Worm (Caenorhabditis elegans): Measurements from ENCODE around the gene htas-1.
A peak's percentile ranks its signal among the peaks of the same experiment; 100 is the strongest.

The htas-1 gene

DNA sequence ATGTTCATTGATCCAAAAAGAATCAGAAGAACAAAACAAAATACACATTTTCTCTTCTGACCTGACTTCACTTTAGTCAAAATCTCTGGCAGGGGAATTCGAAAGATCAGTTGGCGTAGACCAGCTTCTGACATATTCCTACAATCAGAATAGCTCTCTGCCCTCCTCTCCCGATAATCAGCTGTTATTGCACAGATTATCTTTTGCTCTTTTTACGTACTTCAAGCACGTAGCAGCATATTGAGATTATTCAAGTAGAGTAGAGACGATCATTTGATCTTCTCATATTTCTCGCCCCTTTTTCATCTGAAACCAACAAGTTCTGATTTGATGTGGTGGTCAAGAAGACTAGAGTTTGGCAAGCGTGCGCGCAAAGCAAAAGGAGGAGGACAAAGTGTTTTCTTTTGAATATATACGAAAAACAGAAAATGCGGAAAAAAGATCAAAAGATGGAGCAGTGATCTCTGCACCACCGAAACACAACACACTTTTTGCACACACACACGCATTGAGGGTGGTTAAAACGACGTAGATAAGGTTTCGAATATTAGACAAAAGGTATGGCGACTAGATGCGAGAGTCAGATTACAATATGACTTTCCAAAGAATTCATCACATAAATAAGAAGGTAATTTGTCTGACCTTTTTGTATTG, 9.5 kb downstream of the htas-1 start (continued):
- no peak for TF ChIP-seq F13H6.1 (tag; optimal IDR thresholded peaks at IDR 0.05)
- TF ChIP-seq peb-1 (tag; optimal IDR thresholded peaks at IDR 0.05): no peak
- no peak for TF ChIP-seq ZK546.5 (tag; optimal IDR thresholded peaks at IDR 0.05)
- no peak for TF ChIP-seq sma-3 (GFP tag; optimal IDR thresholded peaks at IDR 0.05)

DNA sequence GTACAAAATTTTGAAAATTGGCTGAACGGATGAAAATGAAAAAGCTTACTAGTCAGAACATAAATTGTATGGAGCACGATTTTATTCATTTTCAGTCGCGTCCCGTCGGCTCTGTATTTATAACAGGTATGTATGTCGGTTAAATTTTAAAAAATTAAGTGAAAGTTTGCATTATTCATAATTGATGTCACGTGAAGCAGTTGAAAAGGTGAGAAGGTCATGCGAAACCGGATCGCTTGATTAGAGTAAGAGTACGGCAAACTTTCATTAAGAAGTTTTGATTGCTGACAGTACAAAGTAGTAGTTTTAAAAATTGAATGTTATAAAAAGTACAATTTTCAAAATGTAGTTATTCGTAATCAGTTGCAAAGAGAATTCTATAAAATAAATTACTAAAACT, 10.1 kb downstream of the htas-1 start:
- TF ChIP-seq blmp-1 (tag; optimal IDR thresholded peaks at IDR 0.05; ENCODE audit: insufficient read depth) (peak; percentile 81), egl-27 (tag; optimal IDR thresholded peaks at IDR 0.05) (no peak), nhr-25 (tag; optimal IDR thresholded peaks at IDR 0.05) (peak; percentile 41), ztf-11 (tag; optimal IDR thresholded peaks at IDR 0.05) (no peak), sma-9 (GFP tag; optimal IDR thresholded peaks at IDR 0.05) (peak; percentile 32), sma-9 (tag; optimal IDR thresholded peaks at IDR 0.05) (no peak)

DNA sequence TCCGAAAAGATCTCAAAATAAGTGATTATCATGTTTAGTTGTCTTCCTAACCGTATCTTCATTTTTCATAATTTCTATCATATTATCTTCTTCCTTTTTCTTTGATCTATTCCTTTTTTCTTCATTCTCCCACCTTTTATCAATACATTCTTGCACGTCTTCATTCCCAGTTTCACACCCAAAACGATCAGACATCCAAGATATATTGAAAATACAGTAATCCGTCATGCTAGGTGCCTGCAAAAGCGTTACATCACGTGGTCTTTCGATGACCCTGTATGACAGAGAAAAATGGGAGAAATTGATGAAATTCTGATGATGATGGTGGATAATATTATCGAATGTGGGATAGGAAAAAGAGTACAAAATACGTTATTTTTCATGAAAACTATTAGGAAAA, 10.9 kb downstream of the htas-1 start:
- no peak for TF ChIP-seq nhr-6 (tag; optimal IDR thresholded peaks at IDR 0.05)
- TF ChIP-seq blmp-1 (tag; optimal IDR thresholded peaks at IDR 0.05; ENCODE audit: insufficient read depth): peak; percentile 34
- TF ChIP-seq ztf-1 (GFP tag; conservative IDR thresholded peaks at IDR 0.05): no peak
- TF ChIP-seq sma-9 (GFP tag; optimal IDR thresholded peaks at IDR 0.05): peak; percentile 92
- TF ChIP-seq sma-9 (tag; optimal IDR thresholded peaks at IDR 0.05): no peak
- TF ChIP-seq mdl-1 (tag; optimal IDR thresholded peaks at IDR 0.05): peak in 1 of 2 experiments; percentile 41
- peak; percentile 39 for TF ChIP-seq fos-1 (tag; optimal IDR thresholded peaks at IDR 0.05)
- TF ChIP-seq nhr-21 (tag; optimal IDR thresholded peaks at IDR 0.05): peak; percentile 92
- peak in 1 of 2 experiments; percentile 81 for TF ChIP-seq lsy-2 (tag; optimal IDR thresholded peaks at IDR 0.05)
- TF ChIP-seq ceh-82 (tag; optimal IDR thresholded peaks at IDR 0.05): no peak
- peak; percentile 8 for TF ChIP-seq Y55F3AM.14 (GFP tag; optimal IDR thresholded peaks at IDR 0.05)
- TF ChIP-seq crh-2 (tag; optimal IDR thresholded peaks at IDR 0.05): peak; percentile 13
- TF ChIP-seq gmeb-1 (tag; optimal IDR thresholded peaks at IDR 0.05): peak; percentile 44
- peak; percentile 84 for TF ChIP-seq sma-3 (GFP tag; optimal IDR thresholded peaks at IDR 0.05)
- TF ChIP-seq nhr-25 (tag; optimal IDR thresholded peaks at IDR 0.05): peak; percentile 73
- TF ChIP-seq mbf-1 (tag; optimal IDR thresholded peaks at IDR 0.05): no peak
- TF ChIP-seq nhr-129 (tag; optimal IDR thresholded peaks at IDR 0.05): peak; percentile 45

DNA sequence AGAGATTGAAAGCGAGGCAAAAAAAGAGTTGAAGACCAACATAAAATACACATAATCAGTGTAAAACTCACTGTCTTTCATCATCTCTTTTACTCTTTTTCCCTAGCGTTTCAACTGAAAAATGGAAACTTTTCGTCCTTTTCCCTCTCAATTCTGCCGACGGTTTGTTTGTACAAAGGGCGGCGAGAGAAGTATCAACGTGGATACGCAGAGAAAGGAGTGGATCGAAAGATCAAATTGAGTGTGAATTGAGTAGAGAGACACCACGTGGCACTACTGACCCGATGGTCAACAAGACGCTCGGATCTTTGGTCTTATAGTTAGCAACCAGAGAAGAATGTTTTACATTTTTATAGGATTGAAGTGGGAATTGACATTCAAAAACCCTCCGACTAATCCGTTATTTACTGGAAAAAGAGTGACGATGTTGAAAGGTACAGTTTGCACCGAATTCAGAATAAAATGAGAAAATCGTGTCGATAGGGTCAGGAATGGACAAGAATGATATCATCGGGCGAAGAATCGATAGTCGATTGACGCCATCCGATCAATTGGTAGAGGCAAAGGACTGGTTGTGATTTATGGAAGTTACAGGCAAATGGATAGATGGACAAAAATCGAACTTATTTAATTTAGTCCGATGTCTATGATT, 12.2 kb downstream of the htas-1 start:
- TF ChIP-seq mbf-1 (tag; optimal IDR thresholded peaks at IDR 0.05) (no peak), mab-5 (tag; optimal IDR thresholded peaks at IDR 0.05) (no peak), ceh-82 (tag; optimal IDR thresholded peaks at IDR 0.05) (no peak), lin-13 (GFP tag; optimal IDR thresholded peaks at IDR 0.05) (peak; percentile 24), ZK546.5 (tag; optimal IDR thresholded peaks at IDR 0.05) (no peak), C34F6.9 (tag; optimal IDR thresholded peaks at IDR 0.05) (peak; percentile 4), R02D3.7 (tag; optimal IDR thresholded peaks at IDR 0.05) (no peak), crh-2 (tag; optimal IDR thresholded peaks at IDR 0.05) (peak; percentile 94), ztf-1 (GFP tag; conservative IDR thresholded peaks at IDR 0.05) (no peak), nhr-10 (tag; optimal IDR thresholded peaks at IDR 0.05) (no peak), nhr-6 (tag; optimal IDR thresholded peaks at IDR 0.05) (peak; percentile 49), sma-3 (GFP tag; optimal IDR thresholded peaks at IDR 0.05) (peak; percentile 52), unc-39 (tag; optimal IDR thresholded peaks at IDR 0.05) (no peak), aly-2 (tag; optimal IDR thresholded peaks at IDR 0.05) (no peak), skn-1 (tag; optimal IDR thresholded peaks at IDR 0.05) (no peak), sma-9 (GFP tag; optimal IDR thresholded peaks at IDR 0.05) (peak; percentile 97), sma-9 (tag; optimal IDR thresholded peaks at IDR 0.05) (no peak), elt-3 (tag; optimal IDR thresholded peaks at IDR 0.05) (no peak), ztf-11 (tag; optimal IDR thresholded peaks at IDR 0.05) (no peak), mdl-1 (tag; optimal IDR thresholded peaks at IDR 0.05) (peak; percentile 50 to 75), nhr-21 (tag; optimal IDR thresholded peaks at IDR 0.05) (no peak), nhr-77 (tag; optimal IDR thresholded peaks at IDR 0.05) (no peak), ama-1 (optimal IDR thresholded peaks at IDR 0.05) (no peak), unc-62 (GFP tag; optimal IDR thresholded peaks at IDR 0.05) (no peak), ztf-4 (tag; optimal IDR thresholded peaks at IDR 0.05) (peak; percentile 45), fos-1 (tag; optimal IDR thresholded peaks at IDR 0.05) (peak; percentile 58), F13H6.1 (tag; optimal IDR thresholded peaks at IDR 0.05) (peak; percentile 92), zag-1 (tag; optimal IDR thresholded peaks at IDR 0.05) (no peak), peb-1 (tag; optimal IDR thresholded peaks at IDR 0.05) (no peak), nhr-129 (tag; optimal IDR thresholded peaks at IDR 0.05) (peak; percentile 89), snpc-4 (tag; optimal IDR thresholded peaks at IDR 0.05) (no peak), blmp-1 (tag; optimal IDR thresholded peaks at IDR 0.05; ENCODE audit: insufficient read depth) (peak; percentile 49), elt-1 (tag; optimal IDR thresholded peaks at IDR 0.05) (no peak), lin-39 (tag; optimal IDR thresholded peaks at IDR 0.05) (no peak), nhr-23 (tag; optimal IDR thresholded peaks at IDR 0.05) (no peak), nhr-237 (tag; optimal IDR thresholded peaks at IDR 0.05) (no peak), gmeb-1 (tag; optimal IDR thresholded peaks at IDR 0.05) (peak; percentile 45), nhr-25 (tag; optimal IDR thresholded peaks at IDR 0.05) (peak; percentile 79), unc-55 (GFP tag; optimal IDR thresholded peaks at IDR 0.05) (no peak), nhr-12 (tag; optimal IDR thresholded peaks at IDR 0.05) (no peak)
